Worm (Caenorhabditis elegans) whole organism, midembryonic: ENCODE data around the gene Y40H4A.2.

Source experiments
- T22C8.4 ChIP-seq: fragments of 200-800 bp; sonication (Bioruptor generic); IDR thresholded peaks from 2 replicates; pipeline ENCODE4 v1.3.6; 2022; ENCODE audit warnings: missing genetic modification characterization, missing compliant biosample characterization
- flt-1 ChIP-seq: fragments of 200-800 bp; sonication (Bioruptor generic); IDR thresholded peaks from 2 replicates; pipeline ENCODE4 v1.3.6; 2022; ENCODE audit warnings: missing genetic modification characterization, missing compliant biosample characterization
- klf-2 ChIP-seq: fragments of 200-800 bp; sonication (Bioruptor generic); conservative IDR thresholded peaks from 2 replicates; pipeline ENCODE4 v1.3.6; 2022; ENCODE audit warnings: missing genetic modification reagents, missing genetic modification characterization, missing compliant biosample characterization
- med-1 ChIP-seq: sonication (generic microtip); optimal IDR thresholded peaks from 2 replicates; lab custom pipeline; 2017; ENCODE audit warnings: missing genetic modification characterization, mild to moderate bottlenecking, missing compliant biosample characterization, antibody characterized with exemption, missing genetic modification reagents; ENCODE audit not compliant: insufficient read depth
- ref-1 ChIP-seq: fragments of 200-800 bp; sonication (Bioruptor generic); conservative IDR thresholded peaks from 2 replicates; pipeline ENCODE4 v1.3.6; 2022; ENCODE audit warnings: missing genetic modification reagents, missing genetic modification characterization, missing compliant biosample characterization
- tab-1 ChIP-seq: fragments of 200-800 bp; sonication (Bioruptor generic); IDR thresholded peaks from 2 replicates; pipeline ENCODE4 v1.3.6; 2022; ENCODE audit warnings: missing genetic modification characterization, missing compliant biosample characterization
- ztf-23 ChIP-seq: fragments of 200-800 bp; sonication (Bioruptor generic); IDR thresholded peaks from 2 replicates; pipeline ENCODE4 v1.3.6; 2022; ENCODE audit warnings: missing genetic modification reagents, missing genetic modification characterization, missing compliant biosample characterization

- TF ChIP-seq ztf-23 (no peak), klf-2 (GFP tag; lab: Robert Waterston, UW) (no peak), flt-1 (GFP tag; lab: Robert Waterston, UW) (no peak), med-1 (no peak), tab-1 (no peak), ref-1 (GFP tag; lab: Robert Waterston, UW) (no peak), T22C8.4 (no peak)
Measured at ce11 chrV:14542138-14542537, 43.1 kb downstream of the Y40H4A.2 start.
